Worm (Caenorhabditis elegans): Measurements from ENCODE around the gene daf-9.

Gene daf-9

DNA sequence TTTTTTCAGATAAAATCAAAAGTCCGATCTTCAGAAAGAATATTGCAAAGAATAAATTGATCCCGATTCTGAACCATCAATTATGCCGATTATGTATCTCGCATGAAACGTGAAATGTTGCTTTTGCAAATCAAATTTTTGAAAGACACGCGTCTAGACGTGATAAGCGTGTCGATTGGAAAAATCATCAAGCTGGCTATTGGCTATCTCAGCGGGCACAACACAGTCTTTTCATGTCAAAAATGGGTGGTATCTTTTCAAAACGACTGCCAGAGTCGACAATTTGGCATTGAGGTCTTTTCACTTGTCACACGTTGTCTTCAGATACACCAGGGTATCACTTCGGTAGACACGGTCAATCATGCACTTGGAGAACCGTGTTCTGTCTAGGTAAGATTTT, at the start of gene daf-9:
TSS of gene daf-9 (plus strand) at position 301 of the 400 bp plus-strand sequence.
- TF ChIP-seq mxl-3 (GFP tag; optimal IDR thresholded peaks at IDR 0.05) (peak; percentile 33), hif-1 (tag; optimal IDR thresholded peaks at IDR 0.05) (no peak)

DNA sequence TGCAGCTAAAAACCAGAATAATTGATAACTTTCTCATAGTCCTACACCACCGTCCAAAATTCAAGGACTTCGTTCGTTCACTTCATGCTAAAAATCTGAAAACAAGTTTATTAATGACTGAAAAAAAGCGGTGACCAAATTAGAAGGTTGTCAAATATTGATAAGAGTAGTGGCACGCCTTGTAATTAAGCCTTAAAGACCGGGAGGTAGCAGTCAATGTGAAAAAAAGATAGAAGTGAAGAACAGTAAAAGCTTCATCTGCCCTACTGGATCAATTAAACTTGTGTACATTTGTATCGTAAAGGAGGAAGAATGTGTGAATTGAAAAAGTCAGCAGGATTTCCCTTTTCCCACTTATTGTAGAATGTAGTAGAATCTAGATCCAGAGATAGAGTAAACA, 46.3 kb upstream of the daf-9 start, which contains the start of gene tag-275:
TSS of gene tag-275 (minus strand) at position 101 of the 400 bp plus-strand sequence.
- no peak for TF ChIP-seq mdt-29 (GFP tag; IDR thresholded peaks at IDR 0.05)
- TF ChIP-seq ceh-28 (tag; optimal IDR thresholded peaks at IDR 0.05) = no peak
- no peak for TF ChIP-seq mdl-1 (tag; optimal IDR thresholded peaks at IDR 0.05)
- TF ChIP-seq vab-7 (GFP tag; IDR thresholded peaks at IDR 0.05) = no peak
- TF ChIP-seq unc-39 (tag; optimal IDR thresholded peaks at IDR 0.05) = no peak
- no peak for TF ChIP-seq lin-15B (tag; optimal IDR thresholded peaks at IDR 0.05)
- TF ChIP-seq ztf-11 (tag; optimal IDR thresholded peaks at IDR 0.05) = no peak
- no peak for TF ChIP-seq hif-1 (tag; optimal IDR thresholded peaks at IDR 0.05)
- no peak for TF ChIP-seq saeg-2 (GFP tag; IDR thresholded peaks at IDR 0.05)
- no peak for TF ChIP-seq F44E2.7 (GFP tag; IDR thresholded peaks at IDR 0.05)
- TF ChIP-seq ztf-7 (tag; optimal IDR thresholded peaks at IDR 0.05) = no peak
- TF ChIP-seq pqm-1 (tag; optimal IDR thresholded peaks at IDR 0.05) = no peak
- no peak for TF ChIP-seq zfp-3 (GFP tag; conservative IDR thresholded peaks at IDR 0.05)

ce11 chrX:6150949-6151519, 45.7 kb upstream of the daf-9 start:
- TF ChIP-seq zip-2 (tag; optimal IDR thresholded peaks at IDR 0.05) (no peak), jun-1 (tag; optimal IDR thresholded peaks at IDR 0.05) (no peak), hif-1 (tag; optimal IDR thresholded peaks at IDR 0.05) (no peak), Y48G9A.11 (GFP tag; IDR thresholded peaks at IDR 0.05) (no peak), hlh-30 (tag; optimal IDR thresholded peaks at IDR 0.05; ENCODE audit: insufficient read depth) (no peak), ceh-62 (tag; optimal IDR thresholded peaks at IDR 0.05) (no peak), ctbp-1 (GFP tag; IDR thresholded peaks at IDR 0.05) (no peak), hlh-11 (tag; optimal IDR thresholded peaks at IDR 0.05) (peak; percentile 37), zip-11 (GFP tag; IDR thresholded peaks at IDR 0.05) (no peak), snpc-1.2 (GFP tag; IDR thresholded peaks at IDR 0.05) (no peak), F10B5.3 (tag; optimal IDR thresholded peaks at IDR 0.05) (no peak), T26A8.4 (GFP tag; IDR thresholded peaks at IDR 0.05) (no peak), nhr-25 (tag; optimal IDR thresholded peaks at IDR 0.05; ENCODE audit: borderline replicate concordance, insufficient read depth) (no peak), ZK337.2 (GFP tag; IDR thresholded peaks at IDR 0.05) (no peak), mdt-29 (GFP tag; IDR thresholded peaks at IDR 0.05) (no peak), mdl-1 (tag; optimal IDR thresholded peaks at IDR 0.05) (no peak), lin-39 (tag; optimal IDR thresholded peaks at IDR 0.05) (no peak), dpl-1 (GFP tag; optimal IDR thresholded peaks at IDR 0.05) (no peak), unc-62 (GFP tag; optimal IDR thresholded peaks at IDR 0.05 in 1 of 2) (peak in 1 of 2 experiments; percentile 60), unc-62 (tag; optimal IDR thresholded peaks at IDR 0.05) (no peak), cey-2 (tag; optimal IDR thresholded peaks at IDR 0.05; ENCODE audit: borderline replicate concordance, insufficient read depth) (no peak), pha-4 (GFP tag; IDR thresholded peaks at IDR 0.05) (no peak), pha-4 (tag; optimal IDR thresholded peaks at IDR 0.05) (no peak), snpc-4 (tag; optimal IDR thresholded peaks at IDR 0.05) (no peak), ztf-7 (tag; optimal IDR thresholded peaks at IDR 0.05) (no peak), daf-16 (GFP tag; optimal IDR thresholded peaks at IDR 0.05) (peak in 1 of 2 experiments; percentile 41), daf-16 (tag; optimal IDR thresholded peaks at IDR 0.05) (no peak)

ce11 chrX:6155436-6155835, 41.3 kb upstream of the daf-9 start:
- no peak for TF ChIP-seq ceh-20 (GFP tag; IDR thresholded peaks at IDR 0.05)
- no peak for TF ChIP-seq ZK337.2 (GFP tag; IDR thresholded peaks at IDR 0.05)
- no peak for TF ChIP-seq mep-1 (tag; optimal IDR thresholded peaks at IDR 0.05)
- no peak for TF ChIP-seq daf-8 (GFP tag; IDR thresholded peaks at IDR 0.05)
- TF ChIP-seq lin-15B (tag; optimal IDR thresholded peaks at IDR 0.05) = no peak
- TF ChIP-seq mdl-1 (tag; optimal IDR thresholded peaks at IDR 0.05) = no peak
- TF ChIP-seq F10B5.3 (tag; optimal IDR thresholded peaks at IDR 0.05) = no peak
